Worm (Caenorhabditis elegans) whole organism, mixed stage, embryonic: ENCODE measurements around the gene dct-6.
A peak's percentile ranks its signal among the peaks of the same experiment; 100 is the strongest.

Experiments used
- bed-3 ChIP-seq: fragments of 200-800 bp; sonication (Bioruptor generic); optimal IDR thresholded peaks from 3 replicates; lab custom pipeline; 2018; ENCODE audit warnings: mild to moderate bottlenecking, missing genetic modification characterization, moderate library complexity, missing compliant biosample characterization
- blmp-1 ChIP-seq: fragments of 150-350 bp; optimal IDR thresholded peaks from 2 replicates; lab custom pipeline; 2014; ENCODE audit warnings: missing biosample characterization, missing genetic modification characterization
- ceh-39 ChIP-seq: fragments of 150-350 bp; optimal IDR thresholded peaks from 2 replicates; lab custom pipeline; 2014; ENCODE audit warnings: missing biosample characterization, missing genetic modification characterization
- ceh-43 ChIP-seq: fragments of 200-800 bp; sonication (Bioruptor generic); optimal IDR thresholded peaks from 2 replicates; lab custom pipeline; 2018; ENCODE audit warnings: mild to moderate bottlenecking, missing genetic modification characterization, moderate library complexity, missing compliant biosample characterization
- ceh-83 ChIP-seq: fragments of 200-800 bp; sonication (Bioruptor generic); optimal IDR thresholded peaks from 2 replicates; lab custom pipeline; 2018; ENCODE audit warnings: mild to moderate bottlenecking, missing genetic modification characterization, missing compliant biosample characterization
- ces-1 ChIP-seq: fragments of 150-350 bp; optimal IDR thresholded peaks from 2 replicates; lab custom pipeline; 2014; ENCODE audit warnings: missing biosample characterization, missing genetic modification reagents, missing genetic modification characterization
- cnd-1 ChIP-seq: fragments of 200-800 bp; sonication (Bioruptor generic); optimal IDR thresholded peaks from 2 replicates; lab custom pipeline; 2018; ENCODE audit warnings: mild to moderate bottlenecking, missing genetic modification characterization, missing compliant biosample characterization
- drap-1 ChIP-seq: fragments of 200-800 bp; sonication (Bioruptor generic); optimal IDR thresholded peaks from 3 replicates; lab custom pipeline; 2018; ENCODE audit warnings: mild to moderate bottlenecking, missing genetic modification characterization, missing compliant biosample characterization
- elt-1 ChIP-seq: sonication (generic microtip); optimal IDR thresholded peaks from 2 replicates; lab custom pipeline; 2017; ENCODE audit warnings: missing genetic modification characterization, mild to moderate bottlenecking, missing compliant biosample characterization, antibody characterized with exemption, moderate library complexity, borderline replicate concordance; ENCODE audit not compliant: insufficient read depth
- flh-1 ChIP-seq: fragments of 200-800 bp; sonication (Bioruptor generic); optimal IDR thresholded peaks from 2 replicates; lab custom pipeline; 2018; ENCODE audit warnings: mild to moderate bottlenecking, missing genetic modification characterization, moderate library complexity, missing compliant biosample characterization
- ham-2 ChIP-seq: fragments of 200-800 bp; sonication (Bioruptor generic); optimal IDR thresholded peaks from 2 replicates; lab custom pipeline; 2018; ENCODE audit warnings: mild to moderate bottlenecking, missing genetic modification characterization, missing compliant biosample characterization
- hlh-1 ChIP-seq: fragments of 150-350 bp; optimal IDR thresholded peaks from 2 replicates; lab custom pipeline; 2014; ENCODE audit warnings: missing biosample characterization, missing genetic modification reagents, missing genetic modification characterization
- lin-13 ChIP-seq: fragments of 150-350 bp; optimal IDR thresholded peaks from 2 replicates; lab custom pipeline; 2014; ENCODE audit warnings: missing biosample characterization, missing genetic modification characterization
- lsy-2 ChIP-seq: fragments of 150-350 bp; optimal IDR thresholded peaks from 2 replicates; lab custom pipeline; 2014; ENCODE audit warnings: missing biosample characterization, missing genetic modification characterization
- mab-5 ChIP-seq: fragments of 150-350 bp; optimal IDR thresholded peaks from 2 replicates; lab custom pipeline; 2014; ENCODE audit warnings: missing biosample characterization, missing genetic modification characterization
- mep-1 ChIP-seq: fragments of 150-350 bp; optimal IDR thresholded peaks from 2 replicates; lab custom pipeline; 2017; ENCODE audit warnings: missing biosample characterization, missing genetic modification reagents, missing genetic modification characterization, inconsistent platforms
- mls-2 ChIP-seq: sonication (generic microtip); optimal IDR thresholded peaks from 2 replicates; lab custom pipeline; 2016; ENCODE audit warnings: mild to moderate bottlenecking, missing genetic modification characterization, moderate library complexity, missing compliant biosample characterization
- nhr-12 ChIP-seq: fragments of 150-350 bp; optimal IDR thresholded peaks from 2 replicates; lab custom pipeline; 2014; ENCODE audit warnings: missing biosample characterization, missing genetic modification characterization
- nhr-2 ChIP-seq: fragments of 150-350 bp; optimal IDR thresholded peaks from 2 replicates; lab custom pipeline; 2014; ENCODE audit warnings: missing biosample characterization, missing genetic modification characterization
- nhr-28 ChIP-seq: fragments of 150-350 bp; optimal IDR thresholded peaks from 2 replicates; lab custom pipeline; 2014; ENCODE audit warnings: missing biosample characterization, missing genetic modification characterization
- nhr-76 ChIP-seq: sonication (generic microtip); optimal IDR thresholded peaks from 2 replicates; lab custom pipeline; 2017; ENCODE audit warnings: missing biosample characterization, missing genetic modification characterization
- pha-4 ChIP-seq: fragments of 150-350 bp; optimal IDR thresholded peaks from 2 replicates; lab custom pipeline; 2018; ENCODE audit warnings: missing biosample characterization, missing genetic modification reagents, missing genetic modification characterization
- snpc-4 ChIP-seq: fragments of 150-350 bp; optimal IDR thresholded peaks from 2 replicates; lab custom pipeline; 2014; ENCODE audit warnings: missing biosample characterization, missing genetic modification characterization
- sptf-1 ChIP-seq: sonication (generic microtip); optimal IDR thresholded peaks from 2 replicates; lab custom pipeline; 2017; ENCODE audit warnings: mild to moderate bottlenecking, missing genetic modification characterization, moderate library complexity, missing compliant biosample characterization
- tbx-8 ChIP-seq: fragments of 200-800 bp; sonication (Bioruptor generic); optimal IDR thresholded peaks from 2 replicates; lab custom pipeline; 2018; ENCODE audit warnings: mild to moderate bottlenecking, missing genetic modification characterization, moderate library complexity, missing compliant biosample characterization
- unc-120 ChIP-seq: sonication (generic microtip); optimal IDR thresholded peaks from 2 replicates; lab custom pipeline; 2017; ENCODE audit warnings: missing genetic modification characterization, missing compliant biosample characterization; ENCODE audit not compliant: poor library complexity, severe bottlenecking
- unc-39 ChIP-seq: fragments of 150-350 bp; optimal IDR thresholded peaks from 2 replicates; lab custom pipeline; 2014; ENCODE audit warnings: missing biosample characterization, missing genetic modification characterization
- unc-62 ChIP-seq: fragments of 150-350 bp; optimal IDR thresholded peaks from 2 replicates; lab custom pipeline; 2014; ENCODE audit warnings: missing biosample characterization, missing genetic modification reagents, missing genetic modification characterization
- zip-8 ChIP-seq: fragments of 150-350 bp; optimal IDR thresholded peaks from 2 replicates; lab custom pipeline; 2014; ENCODE audit warnings: missing biosample characterization, missing genetic modification characterization

The dct-6 gene

ce11 chrIII:5922236-5922635, 44.0 kb upstream of the dct-6 start:
- no peak for TF ChIP-seq snpc-4 (tag; lab: Kevin White, UChicago)
- no peak for TF ChIP-seq elt-1
- TF ChIP-seq ceh-83 (GFP tag; lab: Kevin White, UChicago): no peak
- no peak for TF ChIP-seq drap-1
- TF ChIP-seq ceh-39 (tag; lab: Kevin White, UChicago): no peak
- no peak for TF ChIP-seq nhr-2 (tag; lab: Kevin White, UChicago)
- no peak for TF ChIP-seq sptf-1 (tag; lab: Kevin White, UChicago)
- TF ChIP-seq flh-1 (GFP tag; lab: Kevin White, UChicago): no peak
- no peak for TF ChIP-seq lsy-2 (tag; lab: Kevin White, UChicago)
- no peak for TF ChIP-seq cnd-1
- TF ChIP-seq blmp-1 (tag; lab: Kevin White, UChicago): no peak
- TF ChIP-seq bed-3 (GFP tag; lab: Kevin White, UChicago): no peak

- no peak for TF ChIP-seq nhr-2 (tag; lab: Kevin White, UChicago)
- TF ChIP-seq bed-3 (GFP tag; lab: Kevin White, UChicago): no peak
- TF ChIP-seq ces-1 (GFP tag; lab: Kevin White, UChicago): peak; percentile 72
- TF ChIP-seq unc-120: no peak
- peak; percentile 4 for TF ChIP-seq mep-1 (tag; lab: Kevin White, UChicago)
- TF ChIP-seq blmp-1 (tag; lab: Kevin White, UChicago): no peak
- TF ChIP-seq nhr-76: no peak
- peak; percentile 9 for TF ChIP-seq lin-13 (tag; lab: Kevin White, UChicago)
- TF ChIP-seq drap-1: no peak
- no peak for TF ChIP-seq ham-2
- no peak for TF ChIP-seq tbx-8 (GFP tag; lab: Kevin White, UChicago)
- peak; percentile 1 for TF ChIP-seq pha-4 (tag; lab: Kevin White, UChicago)
Measured at ce11 chrIII:5925724-5926123, 40.5 kb upstream of the dct-6 start, which contains the start of the genes dnc-2 and bcl-7. TSS of gene dnc-2 (minus strand) at chrIII:5925756. TSS of gene bcl-7 (plus strand) at chrIII:5926086.

ce11 chrIII:5930659-5931058, 35.6 kb upstream of the dct-6 start:
- TF ChIP-seq unc-62 (GFP tag; lab: Kevin White, UChicago): peak; percentile 27
- TF ChIP-seq hlh-1: peak; percentile 95
- no peak for TF ChIP-seq bed-3 (GFP tag; lab: Kevin White, UChicago)
- TF ChIP-seq unc-120: peak; percentile 17
- no peak for TF ChIP-seq sptf-1 (tag; lab: Kevin White, UChicago)
- no peak for TF ChIP-seq ceh-83 (GFP tag; lab: Kevin White, UChicago)

- TF ChIP-seq drap-1: no peak
- TF ChIP-seq unc-62 (GFP tag; lab: Kevin White, UChicago): peak; percentile 62
- TF ChIP-seq hlh-1: peak; percentile 97
- no peak for TF ChIP-seq ceh-83 (GFP tag; lab: Kevin White, UChicago)
- TF ChIP-seq unc-120: peak; percentile 81
Measured at ce11 chrIII:5931433-5931994, 34.7 kb upstream of the dct-6 start, which contains the start of gene EGAP1.5. TSS of gene EGAP1.5 (plus strand) at chrIII:5931721.

- TF ChIP-seq nhr-28 (tag; lab: Kevin White, UChicago): no peak
- TF ChIP-seq nhr-12 (tag; lab: Kevin White, UChicago): no peak
- TF ChIP-seq unc-39 (tag; lab: Kevin White, UChicago): no peak
- no peak for TF ChIP-seq ham-2
Measured at ce11 chrIII:5932853-5933252, 33.4 kb upstream of the dct-6 start, which contains the start of gene zmp-1. TSS of gene zmp-1 (minus strand) at chrIII:5932953.

- TF ChIP-seq hlh-1: no peak
- TF ChIP-seq ces-1 (GFP tag; lab: Kevin White, UChicago): peak; percentile 7
- peak; percentile 71 for TF ChIP-seq zip-8 (tag; lab: Kevin White, UChicago)
- TF ChIP-seq pha-4 (tag; lab: Kevin White, UChicago): no peak
Measured at ce11 chrIII:5934138-5934658, 32.0 kb upstream of the dct-6 start.

- no peak for TF ChIP-seq unc-120
- TF ChIP-seq ceh-43 (GFP tag; lab: Kevin White, UChicago): no peak
- no peak for TF ChIP-seq unc-39 (tag; lab: Kevin White, UChicago)
- TF ChIP-seq ceh-39 (tag; lab: Kevin White, UChicago): no peak
- no peak for TF ChIP-seq mab-5 (tag; lab: Kevin White, UChicago)
- no peak for TF ChIP-seq mls-2 (tag; lab: Kevin White, UChicago)
- TF ChIP-seq zip-8 (tag; lab: Kevin White, UChicago): no peak
- no peak for TF ChIP-seq nhr-2 (tag; lab: Kevin White, UChicago)
- TF ChIP-seq nhr-12 (tag; lab: Kevin White, UChicago): no peak
Measured at ce11 chrIII:5936992-5937391, 29.2 kb upstream of the dct-6 start, which contains the start of gene EGAP1.1. TSS of gene EGAP1.1 (minus strand) at chrIII:5937220.
